Worm (Caenorhabditis elegans) whole organism, L3 larva: ENCODE measurements around the gene mev-1.

Source experiments
- fos-1 ChIP-seq: fragments of 150-350 bp; optimal IDR thresholded peaks from 2 replicates; lab custom pipeline; 2014; ENCODE audit warnings: missing biosample characterization, missing genetic modification characterization
- snpc-4 ChIP-seq: fragments of 150-350 bp; optimal IDR thresholded peaks from 2 replicates; lab custom pipeline; 2014; ENCODE audit warnings: missing biosample characterization, missing genetic modification characterization
- tbx-2 ChIP-seq: sonication (generic microtip); optimal IDR thresholded peaks from 2 replicates; lab custom pipeline; 2016; ENCODE audit warnings: mild to moderate bottlenecking, missing genetic modification characterization, missing compliant biosample characterization
- unc-39 ChIP-seq: sonication (generic microtip); optimal IDR thresholded peaks from 4 replicates; lab custom pipeline; 2017; ENCODE audit warnings: missing biosample characterization, missing genetic modification characterization
- ztf-11 ChIP-seq: fragments of 150-350 bp; optimal IDR thresholded peaks from 2 replicates; lab custom pipeline; 2014; ENCODE audit warnings: missing biosample characterization, missing genetic modification characterization

- TF ChIP-seq tbx-2 (tag; lab: Kevin White, UChicago) (no peak), fos-1 (tag; lab: Kevin White, UChicago) (no peak), ztf-11 (tag; lab: Kevin White, UChicago) (no peak), unc-39 (tag; lab: Kevin White, UChicago) (no peak), snpc-4 (tag; lab: Kevin White, UChicago) (no peak)
Measured at ce11 chrIII:10290541-10290940, 43.5 kb upstream of the mev-1 start.
